Worm (Caenorhabditis elegans) whole organism, midembryonic: ENCODE results near the gene K09E9.7.

Source experiments
- T22C8.4 ChIP-seq: fragments of 200-800 bp; sonication (Bioruptor generic); IDR thresholded peaks from 2 replicates; pipeline ENCODE4 v1.3.6; 2022; ENCODE audit warnings: missing genetic modification characterization, missing compliant biosample characterization
- cog-1 ChIP-seq: sonication (generic microtip); optimal IDR thresholded peaks from 2 replicates; lab custom pipeline; 2016; ENCODE audit warnings: missing genetic modification characterization, missing compliant biosample characterization
- flt-1 ChIP-seq: fragments of 200-800 bp; sonication (Bioruptor generic); IDR thresholded peaks from 2 replicates; pipeline ENCODE4 v1.3.6; 2022; ENCODE audit warnings: missing genetic modification characterization, missing compliant biosample characterization
- klf-2 ChIP-seq: fragments of 200-800 bp; sonication (Bioruptor generic); conservative IDR thresholded peaks from 2 replicates; pipeline ENCODE4 v1.3.6; 2022; ENCODE audit warnings: missing genetic modification reagents, missing genetic modification characterization, missing compliant biosample characterization
- med-1 ChIP-seq: sonication (generic microtip); optimal IDR thresholded peaks from 2 replicates; lab custom pipeline; 2017; ENCODE audit warnings: missing genetic modification characterization, mild to moderate bottlenecking, missing compliant biosample characterization, antibody characterized with exemption, missing genetic modification reagents; ENCODE audit not compliant: insufficient read depth
- ref-1 ChIP-seq: fragments of 200-800 bp; sonication (Bioruptor generic); conservative IDR thresholded peaks from 2 replicates; pipeline ENCODE4 v1.3.6; 2022; ENCODE audit warnings: missing genetic modification reagents, missing genetic modification characterization, missing compliant biosample characterization
- tab-1 ChIP-seq: fragments of 200-800 bp; sonication (Bioruptor generic); IDR thresholded peaks from 2 replicates; pipeline ENCODE4 v1.3.6; 2022; ENCODE audit warnings: missing genetic modification characterization, missing compliant biosample characterization
- ztf-23 ChIP-seq: fragments of 200-800 bp; sonication (Bioruptor generic); IDR thresholded peaks from 2 replicates; pipeline ENCODE4 v1.3.6; 2022; ENCODE audit warnings: missing genetic modification reagents, missing genetic modification characterization, missing compliant biosample characterization
- ztf-29 ChIP-seq: fragments of 200-800 bp; sonication (Bioruptor generic); IDR thresholded peaks from 2 replicates; pipeline ENCODE4 v1.3.6; 2022; ENCODE audit warnings: missing genetic modification reagents, missing genetic modification characterization, missing compliant biosample characterization

K09E9.7 gene

DNA sequence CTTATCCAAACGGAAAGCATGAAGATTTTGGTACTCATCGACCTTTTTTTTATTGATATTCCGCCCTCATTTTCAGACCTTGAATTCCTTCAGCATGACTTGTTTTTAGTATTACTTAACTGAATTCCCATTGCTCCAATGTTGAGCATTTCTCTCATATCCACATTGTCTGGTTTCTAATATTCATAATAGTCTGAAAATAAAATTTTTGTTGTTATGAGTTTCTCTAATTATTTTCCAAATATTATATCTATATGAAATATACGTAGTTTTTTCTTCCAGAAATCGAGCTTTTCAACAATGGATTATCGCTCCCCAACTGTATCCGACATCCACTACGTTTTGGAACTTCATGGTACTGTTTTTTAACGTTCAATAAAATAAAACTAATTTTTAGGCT, 1.9 kb downstream of the K09E9.7 start, which contains the start of gene H08J19.1:
H08J19.1 (plus strand) TSS at position 301 of the 400 bp plus-strand sequence.
- no peak for TF ChIP-seq tab-1 (GFP tag; lab: Robert Waterston, UW)
- TF ChIP-seq klf-2 (GFP tag; lab: Robert Waterston, UW) = no peak
- no peak for TF ChIP-seq med-1
- TF ChIP-seq flt-1 = no peak
- TF ChIP-seq ztf-23 = no peak
- TF ChIP-seq ref-1 (GFP tag; lab: Robert Waterston, UW) = no peak
- no peak for TF ChIP-seq ztf-29 (GFP tag; lab: Robert Waterston, UW)
- no peak for TF ChIP-seq cog-1 (tag; lab: Kevin White, UChicago)
- TF ChIP-seq T22C8.4 (GFP tag; lab: Robert Waterston, UW) = no peak

DNA sequence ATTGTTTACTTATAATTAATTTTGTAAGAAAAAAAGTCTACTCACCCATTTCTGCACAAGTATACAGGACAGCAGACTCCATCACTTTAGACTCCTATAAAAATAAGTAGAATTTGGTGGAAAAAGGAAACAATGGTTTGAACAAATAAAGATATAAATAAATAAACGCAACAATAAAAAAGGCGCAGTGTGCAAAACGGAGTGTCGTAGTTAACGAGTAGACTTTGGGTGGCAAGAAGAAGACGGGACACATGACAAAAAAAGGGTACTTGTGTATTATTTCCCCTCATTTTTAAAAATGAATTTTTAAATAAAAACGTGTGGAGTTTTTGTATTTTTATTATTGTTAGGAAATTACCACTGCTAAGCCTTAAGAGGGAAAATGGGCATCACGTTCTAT, 6.6 kb downstream of the K09E9.7 start, which contains the start of gene F59D12.5:
F59D12.5 (minus strand) TSS at position 94 of the 400 bp plus-strand sequence.
- TF ChIP-seq ref-1 (GFP tag; lab: Robert Waterston, UW) = no peak
- no peak for TF ChIP-seq flt-1
- TF ChIP-seq tab-1 (GFP tag; lab: Robert Waterston, UW) = no peak
- no peak for TF ChIP-seq med-1
- no peak for TF ChIP-seq cog-1 (tag; lab: Kevin White, UChicago)
- no peak for TF ChIP-seq T22C8.4 (GFP tag; lab: Robert Waterston, UW)

DNA sequence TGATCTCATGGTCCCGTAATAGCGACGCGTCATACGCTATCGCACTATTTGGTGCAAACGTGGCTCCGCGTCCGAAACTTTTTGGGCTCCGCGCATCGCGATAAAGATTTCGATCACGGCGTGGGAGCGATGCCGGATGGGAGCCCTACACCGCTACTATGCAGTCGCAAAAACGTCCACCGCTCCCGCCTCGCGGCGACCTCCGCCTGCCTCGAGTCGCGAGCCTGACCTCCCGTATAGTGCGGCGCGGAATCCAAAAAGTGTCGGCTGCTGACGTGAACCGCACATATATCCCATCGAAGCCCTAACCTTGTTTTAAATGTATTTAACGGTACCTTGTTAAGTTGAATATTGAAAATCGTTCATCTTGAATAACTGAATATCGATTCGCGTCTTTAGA, 9.7 kb downstream of the K09E9.7 start:
- no peak for TF ChIP-seq ref-1 (GFP tag; lab: Robert Waterston, UW)
- TF ChIP-seq T22C8.4 (GFP tag; lab: Robert Waterston, UW) = no peak
- TF ChIP-seq ztf-29 (GFP tag; lab: Robert Waterston, UW) = no peak
- no peak for TF ChIP-seq med-1
- TF ChIP-seq tab-1 (GFP tag; lab: Robert Waterston, UW) = no peak
- TF ChIP-seq klf-2 (GFP tag; lab: Robert Waterston, UW) = no peak
- no peak for TF ChIP-seq cog-1 (tag; lab: Kevin White, UChicago)
- no peak for TF ChIP-seq flt-1
- no peak for TF ChIP-seq ztf-23

DNA sequence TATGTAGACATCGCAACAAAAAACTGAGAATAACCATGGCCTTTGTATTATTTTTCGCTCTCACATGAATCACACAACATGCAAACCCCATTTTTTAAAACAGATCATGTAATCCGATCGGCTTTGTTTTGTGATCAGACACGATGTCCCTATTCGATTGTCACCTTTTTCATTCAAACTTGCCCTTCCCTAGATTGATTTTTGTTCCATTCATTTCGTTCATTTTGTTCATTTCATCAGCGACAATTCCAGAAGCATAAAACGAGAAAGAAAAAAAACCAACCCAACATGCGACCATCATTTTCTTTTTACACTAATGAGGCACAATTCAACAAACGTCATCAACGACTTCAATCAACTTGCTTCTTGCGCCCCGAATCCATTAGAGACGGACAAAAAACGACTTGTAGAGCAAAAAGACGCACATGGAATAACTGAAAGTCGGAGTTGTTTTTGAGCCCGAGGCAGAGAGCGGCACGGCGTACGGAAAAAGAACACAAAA, 10.3 kb downstream of the K09E9.7 start, which contains the start of gene F59D12.3:
F59D12.3 (minus strand) TSS at position 51 of the 502 bp plus-strand sequence.
- TF ChIP-seq med-1 = no peak
- no peak for TF ChIP-seq ref-1 (GFP tag; lab: Robert Waterston, UW)
- no peak for TF ChIP-seq tab-1 (GFP tag; lab: Robert Waterston, UW)
- no peak for TF ChIP-seq ztf-29 (GFP tag; lab: Robert Waterston, UW)
- TF ChIP-seq flt-1 = no peak
- no peak for TF ChIP-seq T22C8.4 (GFP tag; lab: Robert Waterston, UW)
- no peak for TF ChIP-seq klf-2 (GFP tag; lab: Robert Waterston, UW)
- TF ChIP-seq ztf-23 = no peak
- no peak for TF ChIP-seq cog-1 (tag; lab: Kevin White, UChicago)

DNA sequence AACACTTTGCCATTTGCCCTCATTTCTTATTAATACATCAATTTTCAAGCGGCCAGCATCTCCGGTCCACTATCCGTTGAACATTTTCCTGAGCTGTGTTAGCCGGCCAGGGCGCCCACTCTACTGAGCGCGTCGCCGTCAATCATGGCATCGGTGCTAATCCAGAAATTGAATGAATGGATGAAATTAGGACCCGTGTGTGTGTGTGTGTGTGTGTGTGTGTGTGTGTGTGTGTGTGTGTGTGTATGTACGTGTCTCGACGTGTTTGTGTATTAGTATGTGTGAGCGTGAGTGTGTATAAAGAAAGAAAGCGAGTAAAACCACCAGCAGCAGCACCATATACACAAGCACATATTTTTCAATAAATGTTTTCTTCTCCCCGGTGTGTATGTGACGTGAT, 12.5 kb downstream of the K09E9.7 start:
- no peak for TF ChIP-seq ztf-23

DNA sequence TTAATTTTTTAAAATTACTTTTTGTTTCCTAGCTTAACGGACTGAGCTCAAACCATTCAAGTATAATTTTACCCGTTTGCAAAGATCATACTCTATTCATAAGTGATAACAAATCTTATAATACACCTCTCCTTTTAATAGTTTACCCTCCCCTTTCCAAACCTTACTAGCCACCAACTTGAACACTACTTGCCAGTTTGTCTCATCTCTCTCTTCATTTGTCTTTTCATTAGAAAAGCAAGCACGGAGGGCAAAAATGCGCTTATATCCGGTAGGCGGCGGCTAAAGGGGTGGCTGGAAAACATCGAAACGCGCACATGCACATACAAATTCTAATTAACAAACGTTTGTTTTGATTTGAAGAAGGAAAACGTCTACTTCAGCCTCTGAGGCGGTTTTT, 14.3 kb downstream of the K09E9.7 start:
- TF ChIP-seq ztf-29 (GFP tag; lab: Robert Waterston, UW) (no peak), med-1 (no peak), cog-1 (tag; lab: Kevin White, UChicago) (no peak), ref-1 (GFP tag; lab: Robert Waterston, UW) (no peak), T22C8.4 (GFP tag; lab: Robert Waterston, UW) (no peak), flt-1 (no peak), tab-1 (GFP tag; lab: Robert Waterston, UW) (no peak), klf-2 (GFP tag; lab: Robert Waterston, UW) (no peak), ztf-23 (no peak)

DNA sequence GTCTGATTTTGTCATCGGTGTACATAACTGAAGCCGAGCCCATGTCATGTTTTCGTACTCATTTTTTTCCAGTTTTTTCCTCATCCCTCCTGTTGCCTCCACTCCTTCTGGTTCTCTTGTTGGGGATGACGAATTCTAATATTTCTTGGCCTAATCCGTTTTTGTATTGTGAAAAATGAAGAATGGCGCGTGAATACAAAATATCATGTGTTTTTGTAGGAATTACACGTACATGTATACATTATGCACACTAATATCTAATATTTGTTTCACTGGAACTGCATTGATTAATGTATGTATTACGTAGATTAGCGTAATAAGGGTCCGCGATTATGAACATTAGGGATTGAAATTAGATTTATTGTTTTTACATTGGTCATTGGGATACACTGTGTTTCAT, 14.9 kb downstream of the K09E9.7 start:
- TF ChIP-seq ref-1 (GFP tag; lab: Robert Waterston, UW) = no peak
- no peak for TF ChIP-seq flt-1
- TF ChIP-seq T22C8.4 (GFP tag; lab: Robert Waterston, UW) = no peak
- TF ChIP-seq tab-1 (GFP tag; lab: Robert Waterston, UW) = no peak
- TF ChIP-seq cog-1 (tag; lab: Kevin White, UChicago) = no peak
- no peak for TF ChIP-seq ztf-29 (GFP tag; lab: Robert Waterston, UW)
- no peak for TF ChIP-seq med-1
- no peak for TF ChIP-seq ztf-23
- TF ChIP-seq klf-2 (GFP tag; lab: Robert Waterston, UW) = no peak

DNA sequence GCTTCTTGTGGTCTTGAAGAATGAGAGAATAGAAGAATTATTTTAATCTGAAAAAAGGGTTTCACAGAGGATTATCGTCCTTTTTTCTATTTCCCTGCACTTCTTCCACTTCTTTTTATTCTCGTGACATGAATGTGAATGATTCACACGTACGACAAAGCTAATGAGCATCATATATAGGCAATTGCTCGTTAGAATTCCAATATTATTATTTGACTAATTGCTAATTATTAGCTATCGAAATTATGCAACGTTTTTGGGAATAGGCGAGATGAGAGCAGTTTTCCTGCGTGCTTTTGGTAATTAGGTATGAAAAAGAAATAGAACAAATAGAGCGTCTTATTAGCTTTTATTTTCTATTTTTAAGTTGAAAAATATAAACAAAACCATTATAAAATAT, 17.1 kb downstream of the K09E9.7 start:
- TF ChIP-seq cog-1 (tag; lab: Kevin White, UChicago) = no peak
- TF ChIP-seq ref-1 (GFP tag; lab: Robert Waterston, UW) = no peak
- no peak for TF ChIP-seq flt-1
- no peak for TF ChIP-seq tab-1 (GFP tag; lab: Robert Waterston, UW)
- no peak for TF ChIP-seq klf-2 (GFP tag; lab: Robert Waterston, UW)
- TF ChIP-seq med-1 = no peak
- TF ChIP-seq ztf-23 = no peak
- TF ChIP-seq T22C8.4 (GFP tag; lab: Robert Waterston, UW) = no peak
- TF ChIP-seq ztf-29 (GFP tag; lab: Robert Waterston, UW) = no peak

DNA sequence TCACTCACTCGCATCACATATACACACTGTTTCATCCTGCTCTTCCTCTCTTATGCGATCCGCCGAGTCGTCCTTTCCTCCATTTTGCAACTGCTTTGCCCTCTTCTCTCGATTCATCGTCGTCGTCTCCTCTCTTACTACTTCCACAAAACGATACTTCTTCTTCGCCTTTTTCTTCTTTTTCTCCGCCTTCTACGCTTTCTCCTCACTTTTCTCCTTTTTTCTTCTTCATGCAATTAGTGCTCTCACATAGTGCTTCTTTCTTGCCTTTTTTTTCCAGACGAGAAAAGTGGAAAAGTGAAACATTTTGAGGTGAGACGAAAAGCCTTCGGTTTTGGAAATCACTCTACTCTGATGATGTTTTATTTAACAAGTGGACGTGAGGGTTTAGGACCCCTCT, 18.9 kb downstream of the K09E9.7 start:
- no peak for TF ChIP-seq klf-2 (GFP tag; lab: Robert Waterston, UW)

DNA sequence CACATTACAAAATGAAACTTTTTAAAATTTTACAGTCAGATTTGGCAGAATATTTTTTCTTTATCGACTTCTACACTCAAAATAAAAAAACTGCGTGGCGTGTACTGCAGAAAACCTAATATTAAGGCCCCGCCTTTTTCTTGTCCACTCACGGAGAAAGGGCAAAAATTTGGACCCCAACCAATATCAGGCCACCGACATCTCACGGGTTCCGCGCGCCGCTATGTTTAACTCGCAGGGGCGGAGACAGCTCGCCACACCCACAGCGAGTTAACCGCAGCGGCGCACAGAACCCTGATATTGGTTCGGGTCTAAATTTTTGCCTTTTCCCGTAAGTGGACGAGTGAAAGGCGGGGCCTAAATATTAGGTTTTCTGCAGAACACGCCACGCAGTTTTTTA, 23.0 kb downstream of the K09E9.7 start:
- no peak for TF ChIP-seq ref-1 (GFP tag; lab: Robert Waterston, UW)
- TF ChIP-seq ztf-23 = no peak
- TF ChIP-seq flt-1 = no peak
- no peak for TF ChIP-seq T22C8.4 (GFP tag; lab: Robert Waterston, UW)
- TF ChIP-seq ztf-29 (GFP tag; lab: Robert Waterston, UW) = no peak
- no peak for TF ChIP-seq med-1
- TF ChIP-seq klf-2 (GFP tag; lab: Robert Waterston, UW) = no peak
- no peak for TF ChIP-seq tab-1 (GFP tag; lab: Robert Waterston, UW)
